Fruit fly (Drosophila melanogaster) whole organism, adult: ENCODE data around the gene aru.

ENCODE experiments used
- Clk ChIP-seq: fragments of 200-800 bp; sonication (Bioruptor generic); optimal IDR thresholded peaks from 2 replicates; lab custom pipeline; 2017; ENCODE audit warnings: missing biosample characterization, missing genetic modification characterization
- cnc ChIP-seq, 2 experiments: fragments of >200 bp; optimal IDR thresholded peaks; 2 replicates each; lab custom pipeline; 2017
- kay ChIP-seq: fragments of 200-800 bp; sonication (Bioruptor generic); peaks from one replicate; lab custom pipeline; 2016; ENCODE audit warnings: missing biosample characterization, missing genetic modification characterization, borderline replicate concordance
- tj ChIP-seq: fragments of 200-800 bp; sonication (Bioruptor generic); optimal IDR thresholded peaks from 3 replicates; lab custom pipeline; 2017; ENCODE audit warnings: missing biosample characterization, mild to moderate bottlenecking, missing genetic modification characterization, moderate library complexity
- toe ChIP-seq: fragments of 200-800 bp; sonication (Bioruptor generic); optimal IDR thresholded peaks from 2 replicates; lab custom pipeline; 2016; ENCODE audit warnings: missing biosample characterization, missing genetic modification characterization

dm6 chr2L:887788-888187 lies 19.6 kb upstream of the aru start:
- TF ChIP-seq kay (no peak), Clk (GFP tag; lab: Kevin White, UChicago) (no peak), toe (GFP tag; lab: Kevin White, UChicago) (no peak), cnc (optimal IDR thresholded peaks at IDR 0.05; lab: Kevin White, UChicago) (no peak), tj (GFP tag; lab: Kevin White, UChicago) (no peak)
